Worm (Caenorhabditis elegans): ENCODE data around the gene dmsr-12.

The dmsr-12 gene

DNA sequence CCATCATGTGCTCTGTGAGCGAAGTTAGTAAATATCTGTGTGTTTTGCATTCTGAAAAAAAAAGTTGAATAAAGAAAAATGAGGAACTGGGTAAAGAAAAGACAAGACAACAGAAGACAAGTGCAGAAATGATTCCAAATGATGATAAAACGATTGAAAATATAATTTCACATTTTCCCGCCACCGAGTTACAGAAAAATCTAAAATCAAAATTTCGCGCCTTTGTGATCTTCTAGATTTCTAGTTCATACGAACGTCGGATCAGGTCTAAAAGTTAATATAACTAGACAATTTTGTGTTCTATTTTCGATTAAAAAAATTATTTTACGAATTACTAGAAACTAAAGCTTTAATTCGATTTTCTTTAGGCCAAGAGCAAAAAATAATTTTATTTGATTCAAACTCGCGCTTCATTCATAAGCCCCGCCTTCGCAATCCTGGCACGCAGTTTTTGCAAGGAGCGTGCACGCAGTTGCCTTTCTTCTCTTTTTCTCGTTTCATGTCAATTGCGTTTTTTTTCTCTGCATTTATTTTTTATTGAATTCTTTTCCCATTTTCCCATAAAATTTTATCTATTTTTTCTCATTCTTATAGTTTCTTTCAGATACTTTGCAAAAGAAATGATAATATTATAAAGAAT is 21.3 kb downstream of the dmsr-12 start, which contains the start of the genes spn-4 and spe-39 (continued):
- TF ChIP-seq aptf-3 (GFP tag; IDR thresholded peaks at IDR 0.05): no peak
- no peak for TF ChIP-seq mel-28 (tag; optimal IDR thresholded peaks at IDR 0.05; ENCODE audit: borderline replicate concordance)
- no peak for TF ChIP-seq somi-1 (GFP tag; optimal IDR thresholded peaks at IDR 0.05)
- TF ChIP-seq madf-8 (GFP tag; conservative IDR thresholded peaks at IDR 0.05): peak; percentile 96
- TF ChIP-seq Y95B8A.8 (GFP tag; IDR thresholded peaks at IDR 0.05): 0 out of 2 replicates have a peak, but pooled peaks have one; percentile 14
- TF ChIP-seq lir-1 (GFP tag; conservative IDR thresholded peaks at IDR 0.05): peak; percentile 43; the same call in 1 of the 2 replicates
- no peak for TF ChIP-seq attf-5 (GFP tag; optimal IDR thresholded peaks at IDR 0.05)
- no peak for TF ChIP-seq F10E7.11 (tag; optimal IDR thresholded peaks at IDR 0.05)
- no peak for TF ChIP-seq attf-6 (GFP tag; IDR thresholded peaks at IDR 0.05)
- peak; percentile 40 to 83 (median 47) for TF ChIP-seq lin-35 (GFP tag; optimal IDR thresholded peaks at IDR 0.05)
- no peak for TF ChIP-seq sea-2 (GFP tag; IDR thresholded peaks at IDR 0.05)
- TF ChIP-seq nhr-27 (tag; optimal IDR thresholded peaks at IDR 0.05): no peak
- no peak for TF ChIP-seq T26A5.8 (tag; optimal IDR thresholded peaks at IDR 0.05)
- TF ChIP-seq zim-3 (tag; optimal IDR thresholded peaks at IDR 0.05): no peak
- no peak for TF ChIP-seq ceh-40 (GFP tag; IDR thresholded peaks at IDR 0.05)
- TF ChIP-seq T07F8.4 (tag; optimal IDR thresholded peaks at IDR 0.05): no peak
- no peak for TF ChIP-seq F22D6.2 (tag; optimal IDR thresholded peaks at IDR 0.05)
- TF ChIP-seq ztf-6 (GFP tag; IDR thresholded peaks at IDR 0.05): no peak
- no peak for TF ChIP-seq ama-1 (optimal IDR thresholded peaks at IDR 0.05)
- no peak for TF ChIP-seq ama-1 (GFP tag; optimal IDR thresholded peaks at IDR 0.05)
- peak; percentile 97 for TF ChIP-seq madf-6 (GFP tag; IDR thresholded peaks at IDR 0.05)
- TF ChIP-seq dpl-1 (GFP tag; optimal IDR thresholded peaks at IDR 0.05): peak; percentile 81
- TF ChIP-seq ztf-22 (GFP tag; optimal IDR thresholded peaks at IDR 0.05): no peak
- no peak for TF ChIP-seq cebp-2 (GFP tag; IDR thresholded peaks at IDR 0.05)
- no peak for TF ChIP-seq F57A8.1 (GFP tag; optimal IDR thresholded peaks at IDR 0.05)
- TF ChIP-seq nhr-90 (tag; optimal IDR thresholded peaks at IDR 0.05): no peak
- TF ChIP-seq xnd-1 (tag; optimal IDR thresholded peaks at IDR 0.05): peak; percentile 96
- TF ChIP-seq zfh-2 (GFP tag; conservative IDR thresholded peaks at IDR 0.05): no peak
- peak; percentile 77 for TF ChIP-seq lsl-1 (GFP tag; optimal IDR thresholded peaks at IDR 0.05)
- no peak for TF ChIP-seq nhr-179 (tag; optimal IDR thresholded peaks at IDR 0.05)
- TF ChIP-seq K11D2.4 (GFP tag; IDR thresholded peaks at IDR 0.05): 0 out of 2 replicates have a peak, but pooled peaks have one; percentile 36
- TF ChIP-seq B0019.2 (GFP tag; conservative IDR thresholded peaks at IDR 0.05): peak; percentile 72
- peak; percentile 92 for TF ChIP-seq D2030.7 (GFP tag; IDR thresholded peaks at IDR 0.05)
- no peak for TF ChIP-seq tbx-9 (tag; optimal IDR thresholded peaks at IDR 0.05; ENCODE audit: borderline replicate concordance)
- TF ChIP-seq pha-4 (tag; optimal IDR thresholded peaks at IDR 0.05): no peak
- peak; percentile 55; the same call in 1 of the 2 replicates for TF ChIP-seq ceh-100 (GFP tag; IDR thresholded peaks at IDR 0.05)
- no peak for TF ChIP-seq sdz-38 (tag; optimal IDR thresholded peaks at IDR 0.05)
- TF ChIP-seq let-607 (tag; optimal IDR thresholded peaks at IDR 0.05): peak in 1 of 2 experiments; percentile 14
- 0 out of 2 replicates have a peak, but pooled peaks have one; percentile 49 for TF ChIP-seq rcor-1 (GFP tag; IDR thresholded peaks at IDR 0.05)
- TF ChIP-seq mes-4 (tag; optimal IDR thresholded peaks at IDR 0.05): no peak
- TF ChIP-seq mcd-1 (GFP tag; IDR thresholded peaks at IDR 0.05): peak; percentile 72
- TF ChIP-seq mxl-1 (tag; optimal IDR thresholded peaks at IDR 0.05): no peak
- no peak for TF ChIP-seq ccch-3 (GFP tag; optimal IDR thresholded peaks at IDR 0.05)
- TF ChIP-seq ekl-4 (GFP tag; IDR thresholded peaks at IDR 0.05): peak; percentile 65
- peak; percentile 28; the same call in 1 of the 2 replicates for TF ChIP-seq madf-3 (GFP tag; IDR thresholded peaks at IDR 0.05)
- peak; percentile 78 for TF ChIP-seq ZK185.1 (tag; optimal IDR thresholded peaks at IDR 0.05; ENCODE audit: poor library complexity, severe bottlenecking)
- TF ChIP-seq gei-17 (GFP tag; optimal IDR thresholded peaks at IDR 0.05): no peak
- TF ChIP-seq hrde-1 (tag; optimal IDR thresholded peaks at IDR 0.05; ENCODE audit: borderline replicate concordance): peak; percentile 48
